Worm (Caenorhabditis elegans) whole organism, midembryonic: Measurements from ENCODE around the gene srh-265.

ENCODE experiments used
- T22C8.4 ChIP-seq: fragments of 200-800 bp; sonication (Bioruptor generic); IDR thresholded peaks from 2 replicates; pipeline ENCODE4 v1.3.6; 2022; ENCODE audit warnings: missing genetic modification characterization, missing compliant biosample characterization
- cog-1 ChIP-seq: sonication (generic microtip); optimal IDR thresholded peaks from 2 replicates; lab custom pipeline; 2016; ENCODE audit warnings: missing genetic modification characterization, missing compliant biosample characterization
- flt-1 ChIP-seq: fragments of 200-800 bp; sonication (Bioruptor generic); IDR thresholded peaks from 2 replicates; pipeline ENCODE4 v1.3.6; 2022; ENCODE audit warnings: missing genetic modification characterization, missing compliant biosample characterization
- klf-2 ChIP-seq: fragments of 200-800 bp; sonication (Bioruptor generic); conservative IDR thresholded peaks from 2 replicates; pipeline ENCODE4 v1.3.6; 2022; ENCODE audit warnings: missing genetic modification reagents, missing genetic modification characterization, missing compliant biosample characterization
- med-1 ChIP-seq: sonication (generic microtip); optimal IDR thresholded peaks from 2 replicates; lab custom pipeline; 2017; ENCODE audit warnings: missing genetic modification characterization, mild to moderate bottlenecking, missing compliant biosample characterization, antibody characterized with exemption, missing genetic modification reagents; ENCODE audit not compliant: insufficient read depth
- ref-1 ChIP-seq: fragments of 200-800 bp; sonication (Bioruptor generic); conservative IDR thresholded peaks from 2 replicates; pipeline ENCODE4 v1.3.6; 2022; ENCODE audit warnings: missing genetic modification reagents, missing genetic modification characterization, missing compliant biosample characterization
- tab-1 ChIP-seq: fragments of 200-800 bp; sonication (Bioruptor generic); IDR thresholded peaks from 2 replicates; pipeline ENCODE4 v1.3.6; 2022; ENCODE audit warnings: missing genetic modification characterization, missing compliant biosample characterization
- ztf-23 ChIP-seq: fragments of 200-800 bp; sonication (Bioruptor generic); IDR thresholded peaks from 2 replicates; pipeline ENCODE4 v1.3.6; 2022; ENCODE audit warnings: missing genetic modification reagents, missing genetic modification characterization, missing compliant biosample characterization
- ztf-29 ChIP-seq: fragments of 200-800 bp; sonication (Bioruptor generic); IDR thresholded peaks from 2 replicates; pipeline ENCODE4 v1.3.6; 2022; ENCODE audit warnings: missing genetic modification reagents, missing genetic modification characterization, missing compliant biosample characterization

DNA sequence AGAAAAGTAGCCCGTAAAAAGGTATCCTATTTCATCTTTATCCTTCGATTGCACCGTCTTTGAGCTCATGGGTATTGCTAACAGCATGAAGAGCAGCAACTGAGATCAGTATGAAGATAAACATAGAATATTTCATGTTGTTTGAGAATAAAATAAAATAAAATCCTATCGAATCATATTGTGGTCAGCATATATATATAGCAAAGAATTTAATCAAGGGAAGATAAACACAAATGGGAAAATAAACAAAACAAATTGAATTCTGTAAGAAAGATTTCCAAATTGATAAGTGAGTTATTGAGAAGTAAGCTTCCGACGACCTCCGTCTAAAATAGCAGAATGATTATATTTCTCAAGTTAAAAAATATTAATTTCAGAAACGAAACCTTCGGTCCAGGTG, 27.7 kb downstream of the srh-265 start, which contains the start of gene T26H5.10:
- TF ChIP-seq klf-2 (GFP tag; lab: Robert Waterston, UW) (no peak), cog-1 (tag; lab: Kevin White, UChicago) (no peak), ztf-29 (no peak), ztf-23 (GFP tag; lab: Robert Waterston, UW) (no peak), med-1 (no peak), T22C8.4 (GFP tag; lab: Robert Waterston, UW) (no peak), tab-1 (GFP tag; lab: Robert Waterston, UW) (no peak), flt-1 (GFP tag; lab: Robert Waterston, UW) (no peak), ref-1 (GFP tag; lab: Robert Waterston, UW) (no peak)
